Fruit fly (Drosophila melanogaster) whole organism, prepupa: Measurements from ENCODE around the gene CG10222.

Experiments
- CG16779 ChIP-seq: fragments of 200-800 bp; sonication (Bioruptor generic); optimal IDR thresholded peaks from 3 replicates; lab custom pipeline; 2017; ENCODE audit warnings: missing biosample characterization, mild to moderate bottlenecking, missing genetic modification characterization
- CG34406 ChIP-seq: fragments of 200-800 bp; sonication (Bioruptor generic); optimal IDR thresholded peaks from 3 replicates; lab custom pipeline; 2016; ENCODE audit warnings: missing biosample characterization, missing genetic modification characterization
- CG9139 ChIP-seq: fragments of 200-800 bp; sonication (Bioruptor generic); optimal IDR thresholded peaks from 3 replicates; lab custom pipeline; 2017; ENCODE audit warnings: missing biosample characterization, mild to moderate bottlenecking, missing genetic modification characterization
- Gug ChIP-seq: fragments of 200-800 bp; sonication (Bioruptor generic); IDR thresholded peaks from 2 replicates; pipeline ENCODE4 v1.3.6; 2022; ENCODE audit warnings: missing biosample characterization, missing genetic modification characterization
- Hr39 ChIP-seq: fragments of 200-800 bp; sonication (Bioruptor generic); optimal IDR thresholded peaks from 2 replicates; lab custom pipeline; 2016; ENCODE audit warnings: missing biosample characterization, missing genetic modification characterization
- Lpt ChIP-seq: fragments of 200-800 bp; sonication (Bioruptor generic); optimal IDR thresholded peaks from 3 replicates; lab custom pipeline; 2016; ENCODE audit warnings: missing biosample characterization, missing genetic modification characterization
- OdsH ChIP-seq: fragments of 200-800 bp; sonication (Bioruptor generic); optimal IDR thresholded peaks from 3 replicates; lab custom pipeline; 2016; ENCODE audit warnings: missing biosample characterization, missing genetic modification characterization
- acj6 ChIP-seq: fragments of 200-800 bp; sonication (Bioruptor generic); optimal IDR thresholded peaks from 3 replicates; lab custom pipeline; 2016; ENCODE audit warnings: missing biosample characterization, missing genetic modification characterization
- fd59A ChIP-seq: fragments of 200-800 bp; sonication (Bioruptor generic); optimal IDR thresholded peaks from 2 replicates; lab custom pipeline; 2017; ENCODE audit warnings: missing biosample characterization, mild to moderate bottlenecking, missing genetic modification characterization, missing genetic modification reagents

dm6 chr3L:13381160-13381559 lies 31.1 kb downstream of the CG10222 start, which contains the start of gene CG14107:
- TF ChIP-seq CG16779 (tag; lab: Kevin White, UChicago) (no peak), Gug (GFP tag; lab: Robert Waterston, UW) (no peak), Lpt (GFP tag; lab: Kevin White, UChicago) (no peak), OdsH (no peak), CG34406 (GFP tag; lab: Kevin White, UChicago) (no peak), Hr39 (no peak), acj6 (GFP tag; lab: Kevin White, UChicago) (no peak), fd59A (GFP tag; lab: Kevin White, UChicago) (no peak), CG9139 (no peak)
